Worm (Caenorhabditis elegans): ENCODE measurements around the gene nhr-267.
"Not testable (repeated sequence)": the region's sequence is repeated elsewhere in the genome, so short reads cannot be mapped to it uniquely, and the experiment has no call there.

Gene nhr-267

DNA sequence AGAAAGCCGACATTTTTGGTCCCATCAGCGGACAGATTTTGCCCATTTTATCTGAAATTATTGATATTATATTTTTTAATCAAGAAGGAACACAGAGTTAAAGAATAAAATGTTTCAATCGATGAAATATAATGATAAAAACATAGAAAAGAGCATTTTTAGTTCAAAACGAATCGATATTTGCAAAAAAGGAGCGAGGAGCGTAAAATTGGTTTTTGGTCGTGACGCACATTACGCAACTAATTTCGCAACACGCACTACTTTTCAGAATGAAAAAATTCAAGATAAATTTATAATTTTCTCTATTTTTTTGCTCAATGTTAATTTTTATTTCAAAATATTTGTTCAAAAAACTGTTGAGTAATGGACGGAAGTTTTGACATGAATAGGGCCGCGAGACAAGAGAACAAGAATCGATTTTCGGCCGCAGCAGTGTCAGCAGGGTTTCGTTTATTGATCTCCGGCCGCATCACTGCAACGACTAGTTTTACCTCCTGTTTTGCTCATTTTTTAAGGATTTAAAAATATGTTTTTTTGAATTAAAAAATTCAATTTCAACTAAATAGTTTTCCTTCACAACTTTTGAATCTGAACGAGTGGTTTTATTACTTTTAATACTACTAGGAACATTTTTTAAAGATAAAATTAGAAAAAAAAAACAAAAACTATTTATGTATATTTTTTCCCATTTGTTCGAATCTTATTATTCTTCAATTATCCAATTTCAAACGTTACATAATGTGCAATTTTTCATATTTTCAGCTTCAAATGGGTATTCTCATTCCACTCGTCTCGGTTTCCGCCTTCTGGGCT, 35.0 kb upstream of the nhr-267 start, which contains the start of the genes F49C12.12 and vha-17:
F49C12.12 (minus strand) TSS at position 51 of the 813 bp plus-strand sequence.
vha-17 (plus strand) TSS at position 763 of the 813 bp plus-strand sequence.
- TF ChIP-seq hnd-1 (tag; optimal IDR thresholded peaks at IDR 0.05) = no peak

- TF ChIP-seq hmg-4 (GFP tag; optimal IDR thresholded peaks at IDR 0.05) (no peak), aly-1 (tag; optimal IDR thresholded peaks at IDR 0.05) (no peak), scrt-1 (GFP tag; IDR thresholded peaks at IDR 0.05) (no peak), F13C5.2 (tag; optimal IDR thresholded peaks at IDR 0.05) (no peak), tbx-37 (GFP tag; conservative IDR thresholded peaks at IDR 0.05) (no peak), B0310.2 (tag; optimal IDR thresholded peaks at IDR 0.05) (no peak)
Observed at ce11 chrIV:9320023-9320422, 33.8 kb upstream of the nhr-267 start.

ce11 chrIV:9319080-9319479, 32.9 kb upstream of the nhr-267 start, which contains the start of the genes F49C12.11 and nemt-1:
F49C12.11 (plus strand) TSS chrIV:9319380.
nemt-1 (minus strand) TSS chrIV:9319439.
- TF ChIP-seq ceh-13 (GFP tag; optimal IDR thresholded peaks at IDR 0.05) = no peak
- TF ChIP-seq ets-7 (tag; optimal IDR thresholded peaks at IDR 0.05) = no peak
- TF ChIP-seq hnd-1 (tag; optimal IDR thresholded peaks at IDR 0.05) = no peak
- no peak for TF ChIP-seq tbx-11 (GFP tag; IDR thresholded peaks at IDR 0.05)
- no peak for TF ChIP-seq aly-1 (tag; optimal IDR thresholded peaks at IDR 0.05)
- TF ChIP-seq pes-1 (GFP tag; IDR thresholded peaks at IDR 0.05) = no peak
- no peak for TF ChIP-seq sea-1 (GFP tag; conservative IDR thresholded peaks at IDR 0.05)
- TF ChIP-seq hmg-4 (GFP tag; optimal IDR thresholded peaks at IDR 0.05) = no peak
- no peak for TF ChIP-seq F13C5.2 (tag; optimal IDR thresholded peaks at IDR 0.05)
- no peak for TF ChIP-seq hmbx-1 (tag; optimal IDR thresholded peaks at IDR 0.05)
- TF ChIP-seq B0310.2 (tag; optimal IDR thresholded peaks at IDR 0.05) = no peak
- TF ChIP-seq flt-1 (GFP tag; IDR thresholded peaks at IDR 0.05) = no peak
- no peak for TF ChIP-seq ama-1 (optimal IDR thresholded peaks at IDR 0.05)
- no peak for TF ChIP-seq scrt-1 (GFP tag; IDR thresholded peaks at IDR 0.05)
- no peak for TF ChIP-seq tbx-37 (GFP tag; conservative IDR thresholded peaks at IDR 0.05)
- TF ChIP-seq ceh-36 (tag; optimal IDR thresholded peaks at IDR 0.05) = no peak
- TF ChIP-seq tra-4 (tag; optimal IDR thresholded peaks at IDR 0.05) = no peak

- TF ChIP-seq ceh-13 (GFP tag; optimal IDR thresholded peaks at IDR 0.05) (no peak), flt-1 (GFP tag; IDR thresholded peaks at IDR 0.05) (no peak), hmbx-1 (tag; optimal IDR thresholded peaks at IDR 0.05) (no peak), hmg-4 (GFP tag; optimal IDR thresholded peaks at IDR 0.05) (no peak), aly-1 (tag; optimal IDR thresholded peaks at IDR 0.05) (no peak), scrt-1 (GFP tag; IDR thresholded peaks at IDR 0.05) (no peak), hnd-1 (tag; optimal IDR thresholded peaks at IDR 0.05) (no peak), ets-7 (tag; optimal IDR thresholded peaks at IDR 0.05) (no peak), ama-1 (optimal IDR thresholded peaks at IDR 0.05) (no peak), B0310.2 (tag; optimal IDR thresholded peaks at IDR 0.05) (no peak), ceh-36 (tag; optimal IDR thresholded peaks at IDR 0.05) (no peak), tra-4 (tag; optimal IDR thresholded peaks at IDR 0.05) (no peak)
Observed at ce11 chrIV:9318147-9318546, 31.9 kb upstream of the nhr-267 start.

DNA sequence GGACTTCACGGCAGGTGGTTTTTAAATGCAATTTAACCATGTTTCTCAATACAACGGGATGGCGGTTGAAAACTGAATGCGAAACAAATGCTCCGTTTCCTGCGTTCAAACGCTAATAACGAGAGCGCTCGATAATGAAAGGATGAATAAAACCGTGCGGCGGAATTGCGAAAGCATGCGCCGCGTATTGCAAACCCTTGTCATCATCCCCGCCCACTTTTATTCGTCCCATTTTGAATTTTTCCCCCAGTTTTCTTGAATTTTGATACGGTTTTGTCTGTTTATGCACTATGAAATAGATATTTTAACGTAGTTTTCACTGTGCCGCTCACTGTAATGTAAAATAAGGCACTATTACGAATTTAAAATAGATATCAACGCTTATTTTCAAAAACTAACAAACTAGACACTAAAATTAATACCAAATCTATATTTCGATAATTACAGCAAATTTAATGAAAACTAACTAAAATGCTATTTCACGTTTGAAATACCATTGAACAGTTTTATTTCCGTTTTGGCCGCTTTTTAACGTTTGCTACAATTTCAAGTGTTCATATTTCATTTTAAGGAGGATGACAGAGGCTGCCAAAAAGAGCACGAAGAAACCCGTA, 30.0 kb upstream of the nhr-267 start, which contains the start of the genes F49C12.9 and rpn-7:
F49C12.9 (minus strand) TSS at position 148 of the 614 bp plus-strand sequence.
rpn-7 (plus strand) TSS at position 564 of the 614 bp plus-strand sequence.
- TF ChIP-seq ama-1 (optimal IDR thresholded peaks at IDR 0.05) (no peak), ceh-36 (tag; optimal IDR thresholded peaks at IDR 0.05) (peak; percentile 58), tbx-37 (GFP tag; conservative IDR thresholded peaks at IDR 0.05) (peak; percentile 43; the same call in 1 of the 2 replicates), F13C5.2 (tag; optimal IDR thresholded peaks at IDR 0.05) (peak; percentile 91), tbx-11 (GFP tag; IDR thresholded peaks at IDR 0.05) (peak; percentile 62; the same call in 1 of the 2 replicates), ets-7 (tag; optimal IDR thresholded peaks at IDR 0.05) (peak; percentile 63), sea-1 (GFP tag; conservative IDR thresholded peaks at IDR 0.05) (peak; percentile 68), scrt-1 (GFP tag; IDR thresholded peaks at IDR 0.05) (peak; percentile 65; the same call in 1 of the 2 replicates), B0310.2 (tag; optimal IDR thresholded peaks at IDR 0.05) (no peak), aly-1 (tag; optimal IDR thresholded peaks at IDR 0.05) (peak; percentile 38), ceh-13 (GFP tag; optimal IDR thresholded peaks at IDR 0.05) (peak; percentile 15), pes-1 (GFP tag; IDR thresholded peaks at IDR 0.05) (no peak; the same call in 1 of the 2 replicates), flt-1 (GFP tag; IDR thresholded peaks at IDR 0.05) (no peak; the same call in 1 of the 2 replicates), hnd-1 (tag; optimal IDR thresholded peaks at IDR 0.05) (no peak), tra-4 (tag; optimal IDR thresholded peaks at IDR 0.05) (no peak), hmg-4 (GFP tag; optimal IDR thresholded peaks at IDR 0.05) (no peak), hmbx-1 (tag; optimal IDR thresholded peaks at IDR 0.05) (no peak)

ce11 chrIV:9312827-9313226, 26.6 kb upstream of the nhr-267 start, which contains the start of gene F49C12.7:
F49C12.7 (minus strand) TSS chrIV:9312927.
- TF ChIP-seq aly-1 (tag; optimal IDR thresholded peaks at IDR 0.05); tbx-37 (GFP tag; conservative IDR thresholded peaks at IDR 0.05); B0310.2 (tag; optimal IDR thresholded peaks at IDR 0.05): not testable (repeated sequence)

DNA sequence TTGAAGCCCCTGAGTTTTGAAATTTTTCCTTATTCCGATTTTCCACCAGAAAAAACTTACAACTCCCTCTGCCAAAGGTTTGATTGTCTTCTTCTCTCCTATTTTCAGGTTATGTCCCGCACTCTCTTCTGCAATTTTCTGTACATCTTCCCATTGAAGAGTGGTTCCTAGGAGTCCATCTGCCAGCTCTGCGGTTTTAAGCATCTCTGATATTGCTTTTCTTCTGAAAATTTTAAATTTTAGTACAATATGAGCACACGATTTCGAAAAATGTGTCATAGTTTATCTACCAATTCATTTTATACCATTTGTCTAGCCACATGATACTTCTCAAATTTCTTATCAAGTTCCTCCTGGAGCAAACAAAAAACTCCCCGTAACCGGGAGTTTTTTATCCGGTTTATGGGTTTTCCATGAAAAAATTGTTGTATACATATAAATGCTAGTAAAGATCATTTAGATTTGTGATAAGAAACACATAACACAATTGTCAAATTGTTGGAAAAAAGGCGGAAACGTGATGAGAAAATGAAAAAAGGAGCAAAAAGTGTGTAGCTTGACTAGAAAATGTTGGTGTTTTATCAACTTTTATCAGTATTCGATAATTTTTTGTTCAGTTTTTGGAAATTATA, 24.8 kb upstream of the nhr-267 start:
- TF ChIP-seq ets-7 (tag; optimal IDR thresholded peaks at IDR 0.05) = no peak
- no peak for TF ChIP-seq F13C5.2 (tag; optimal IDR thresholded peaks at IDR 0.05)
- TF ChIP-seq hmbx-1 (tag; optimal IDR thresholded peaks at IDR 0.05) = no peak
- TF ChIP-seq ceh-13 (GFP tag; optimal IDR thresholded peaks at IDR 0.05) = no peak
- TF ChIP-seq B0310.2 (tag; optimal IDR thresholded peaks at IDR 0.05) = no peak
- no peak for TF ChIP-seq ceh-36 (tag; optimal IDR thresholded peaks at IDR 0.05)
- TF ChIP-seq aly-1 (tag; optimal IDR thresholded peaks at IDR 0.05) = no peak

Measured in whole organism, early embryonic.